Fruit fly (Drosophila melanogaster): Measurements from ENCODE around the gene CG11885.

The CG11885 gene

dm6 chr2L:419620-420184 lies 1.5 kb downstream of the CG11885 start, which contains the start of the genes CG13690 and RpLP1 (continued):
- TF ChIP-seq tap (tag; optimal IDR thresholded peaks at IDR 0.05) (peak; percentile 73), dmrt99B (tag; optimal IDR thresholded peaks at IDR 0.05) (peak; percentile 58), shn (GFP tag; optimal IDR thresholded peaks at IDR 0.05) (peak; percentile 72), Jarid2 (GFP tag; optimal IDR thresholded peaks at IDR 0.05) (peak; percentile 64), HLH4C (GFP tag; IDR thresholded peaks at IDR 0.05; ENCODE audit: partially characterized antibody) (no peak), CG13296 (GFP tag; optimal IDR thresholded peaks at IDR 0.05) (peak; percentile 87), btn (GFP tag; optimal IDR thresholded peaks at IDR 0.05) (no peak), her (GFP tag; optimal IDR thresholded peaks at IDR 0.05) (peak; percentile 66), CG10565 (GFP tag; optimal IDR thresholded peaks at IDR 0.05) (peak; percentile 3), Atf3 (GFP tag; optimal IDR thresholded peaks at IDR 0.05) (peak; percentile 37), Optix (GFP tag; IDR thresholded peaks at IDR 0.05) (peak; percentile 24; the same call in 1 of the 3 replicates), Ada2b (GFP tag; IDR thresholded peaks at IDR 0.05) (no peak), CG18476 (GFP tag; optimal IDR thresholded peaks at IDR 0.05) (peak; percentile 15), D (optimal IDR thresholded peaks at IDR 0.05) (no peak), D (GFP tag; optimal IDR thresholded peaks at IDR 0.05) (peak; percentile 73), Scr (GFP tag; IDR thresholded peaks at IDR 0.05; ENCODE audit: partially characterized antibody) (no peak), CG12769 (tag; optimal IDR thresholded peaks at IDR 0.05) (peak; percentile 63), CG13123 (GFP tag; optimal IDR thresholded peaks at IDR 0.05) (no peak), nom (GFP tag; optimal IDR thresholded peaks at IDR 0.05) (peak; percentile 89), hth (optimal IDR thresholded peaks at IDR 0.05) (no peak), Ptx1 (GFP tag; IDR thresholded peaks at IDR 0.05) (no peak), abd-A (tag; optimal IDR thresholded peaks at IDR 0.05) (no peak), CG33557 (GFP tag; optimal IDR thresholded peaks at IDR 0.05) (peak; percentile 72), odd (GFP tag; optimal IDR thresholded peaks at IDR 0.05) (peak; percentile 90), Oli (tag; optimal IDR thresholded peaks at IDR 0.05) (peak; percentile 56), CG17568 (GFP tag; optimal IDR thresholded peaks at IDR 0.05) (peak; percentile 80), H2.0 (GFP tag; IDR thresholded peaks at IDR 0.05) (peak; percentile 23; the same call in 1 of the 2 replicates), bowl (GFP tag; IDR thresholded peaks at IDR 0.05) (no peak; the same call in 1 of the 2 replicates), tin (GFP tag; optimal IDR thresholded peaks at IDR 0.05) (peak; percentile 26), CG14710 (tag; optimal IDR thresholded peaks at IDR 0.05) (peak; percentile 93), CG8478 (optimal IDR thresholded peaks at IDR 0.05) (no peak), CG34376 (GFP tag; optimal IDR thresholded peaks at IDR 0.05) (peak; percentile 96), CG4854 (GFP tag; optimal IDR thresholded peaks at IDR 0.05) (peak; percentile 34), CG17186 (GFP tag; optimal IDR thresholded peaks at IDR 0.05) (peak; percentile 83), bbx (GFP tag; IDR thresholded peaks at IDR 0.05; ENCODE audit: partially characterized antibody) (no peak), Mrtf (GFP tag; IDR thresholded peaks at IDR 0.05) (no peak), zf30C (GFP tag; optimal IDR thresholded peaks at IDR 0.05) (no peak), B-H2 (GFP tag; optimal IDR thresholded peaks at IDR 0.05) (peak; percentile 80), Lim3 (GFP tag; IDR thresholded peaks at IDR 0.05) (no peak), Dad (GFP tag; optimal IDR thresholded peaks at IDR 0.05) (peak; percentile 58), CG8359 (GFP tag; optimal IDR thresholded peaks at IDR 0.05; ENCODE audit: borderline replicate concordance) (peak; percentile 70), trh (GFP tag; optimal IDR thresholded peaks at IDR 0.05) (peak; percentile 10), CG11504 (tag; optimal IDR thresholded peaks at IDR 0.05) (peak; percentile 76), dan (GFP tag; IDR thresholded peaks at IDR 0.05) (no peak), Bteb2 (GFP tag; optimal IDR thresholded peaks at IDR 0.05) (peak; percentile 70), kni (GFP tag; optimal IDR thresholded peaks at IDR 0.05) (peak; percentile 92), CG18619 (GFP tag; optimal IDR thresholded peaks at IDR 0.05) (peak; percentile 85), lilli (GFP tag; optimal IDR thresholded peaks at IDR 0.05) (peak; percentile 49), Hand (GFP tag; optimal IDR thresholded peaks at IDR 0.05) (peak; percentile 81), CG4282 (GFP tag; optimal IDR thresholded peaks at IDR 0.05) (no peak)

All from whole organism, embryonic.